Fruit fly (Drosophila melanogaster) whole organism, embryonic: Measurements from ENCODE around the gene CG31638.

Source experiments
- CG11504 ChIP-seq: fragments of 200-800 bp; sonication (Bioruptor generic); optimal IDR thresholded peaks from 3 replicates; lab custom pipeline; 2019; ENCODE audit warnings: missing biosample characterization, mild to moderate bottlenecking, missing genetic modification characterization, moderate library complexity
- CG11695 ChIP-seq: fragments of 200-800 bp; sonication (Bioruptor generic); IDR thresholded peaks from 3 replicates; pipeline ENCODE4 v1.3.6; 2022; ENCODE audit warnings: missing biosample characterization, missing genetic modification characterization
- CG12299 ChIP-seq: fragments of 200-800 bp; sonication (Bioruptor generic); optimal IDR thresholded peaks from 2 replicates; lab custom pipeline; 2018; ENCODE audit warnings: missing biosample characterization, mild to moderate bottlenecking, missing genetic modification characterization
- CG12744 ChIP-seq: fragments of 200-800 bp; sonication (Bioruptor generic); optimal IDR thresholded peaks from 2 replicates; lab custom pipeline; 2016; ENCODE audit warnings: missing biosample characterization, missing genetic modification characterization
- CG12769 ChIP-seq: fragments of 200-800 bp; sonication (Bioruptor generic); optimal IDR thresholded peaks from 2 replicates; lab custom pipeline; 2019; ENCODE audit warnings: missing biosample characterization, mild to moderate bottlenecking, missing genetic modification characterization, moderate library complexity
- CG14710 ChIP-seq: fragments of 200-800 bp; sonication (Bioruptor generic); optimal IDR thresholded peaks from 3 replicates; lab custom pipeline; 2019; ENCODE audit warnings: missing biosample characterization, mild to moderate bottlenecking, missing genetic modification characterization, moderate library complexity
- CG15073 ChIP-seq: fragments of 200-800 bp; sonication (Bioruptor generic); optimal IDR thresholded peaks from 2 replicates; lab custom pipeline; 2016; ENCODE audit warnings: missing biosample characterization, missing genetic modification characterization
- CG16813 ChIP-seq: fragments of 200-800 bp; sonication (Bioruptor generic); IDR thresholded peaks from 3 replicates; pipeline ENCODE4 v1.3.6; 2022; ENCODE audit warnings: missing biosample characterization, missing genetic modification characterization; ENCODE audit not compliant: partially characterized antibody
- CG16863 ChIP-seq: fragments of 200-800 bp; sonication (Bioruptor generic); optimal IDR thresholded peaks from 3 replicates; lab custom pipeline; 2016; ENCODE audit warnings: missing biosample characterization, missing genetic modification characterization
- CG18011 ChIP-seq: fragments of 200-800 bp; sonication (Bioruptor generic); optimal IDR thresholded peaks from 2 replicates; lab custom pipeline; 2017; ENCODE audit warnings: missing biosample characterization, missing genetic modification characterization, mild to moderate bottlenecking, moderate library complexity, missing genotype
- CG18262 ChIP-seq: fragments of 200-800 bp; optimal IDR thresholded peaks from 3 replicates; lab custom pipeline; 2019; ENCODE audit warnings: missing biosample characterization, mild to moderate bottlenecking, missing genetic modification characterization, moderate library complexity
- CG2889 ChIP-seq: fragments of 200-800 bp; sonication (Bioruptor generic); IDR thresholded peaks from 3 replicates; pipeline ENCODE4 v1.3.6; 2022; ENCODE audit warnings: missing biosample characterization, missing genetic modification characterization
- CG31224 ChIP-seq: fragments of 200-800 bp; sonication (Bioruptor generic); IDR thresholded peaks from 2 replicates; pipeline ENCODE4 v1.3.6; 2022; ENCODE audit warnings: missing biosample characterization, missing genetic modification characterization
- CG3407 ChIP-seq: fragments of 200-800 bp; sonication (Bioruptor generic); optimal IDR thresholded peaks from 2 replicates; lab custom pipeline; 2018; ENCODE audit warnings: missing biosample characterization, mild to moderate bottlenecking, missing genetic modification characterization
- CG3995 ChIP-seq: fragments of 200-800 bp; sonication (Bioruptor generic); optimal IDR thresholded peaks from 3 replicates; lab custom pipeline; 2016; ENCODE audit warnings: missing biosample characterization, missing genetic modification characterization
- CG6813 ChIP-seq: fragments of 200-800 bp; sonication (Bioruptor generic); optimal IDR thresholded peaks from 2 replicates; lab custom pipeline; 2017; ENCODE audit warnings: missing biosample characterization, missing genetic modification characterization, mild to moderate bottlenecking, moderate library complexity, missing genetic modification reagents
- CG7839 ChIP-seq: fragments of 200-800 bp; sonication (Bioruptor generic); optimal IDR thresholded peaks from 3 replicates; lab custom pipeline; 2018; ENCODE audit warnings: missing biosample characterization, mild to moderate bottlenecking, missing genetic modification characterization, moderate library complexity
- CrebB ChIP-seq: fragments of 200-800 bp; sonication (Bioruptor generic); optimal IDR thresholded peaks from 3 replicates; lab custom pipeline; 2018; ENCODE audit warnings: missing biosample characterization, mild to moderate bottlenecking, missing genetic modification characterization
- Dip2 ChIP-seq: fragments of 200-800 bp; sonication (Bioruptor generic); IDR thresholded peaks from 2 replicates; pipeline ENCODE4 v1.3.6; 2022; ENCODE audit warnings: missing biosample characterization, missing genetic modification characterization
- Fer3 ChIP-seq: fragments of 200-800 bp; sonication (Bioruptor generic); optimal IDR thresholded peaks from 2 replicates; lab custom pipeline; 2018; ENCODE audit warnings: missing biosample characterization, mild to moderate bottlenecking, missing genetic modification characterization, moderate library complexity
- HHEX ChIP-seq: fragments of 200-800 bp; sonication (Bioruptor generic); optimal IDR thresholded peaks from 3 replicates; lab custom pipeline; 2017; ENCODE audit warnings: missing biosample characterization, mild to moderate bottlenecking, missing genetic modification characterization, missing genetic modification reagents
- HmgZ ChIP-seq: fragments of 200-800 bp; sonication (Bioruptor generic); optimal IDR thresholded peaks from 2 replicates; lab custom pipeline; 2018; ENCODE audit warnings: missing biosample characterization, mild to moderate bottlenecking, missing genetic modification characterization
- Hmx ChIP-seq: fragments of 200-800 bp; sonication (Bioruptor generic); optimal IDR thresholded peaks from 2 replicates; lab custom pipeline; 2016; ENCODE audit warnings: missing biosample characterization, missing genetic modification characterization
- Hsf ChIP-seq: fragments of 200-800 bp; sonication (Bioruptor generic); optimal IDR thresholded peaks from 3 replicates; lab custom pipeline; 2016; ENCODE audit warnings: missing biosample characterization, missing genetic modification characterization
- Jarid2 ChIP-seq: fragments of 200-800 bp; sonication (Bioruptor generic); optimal IDR thresholded peaks from 3 replicates; lab custom pipeline; 2017; ENCODE audit warnings: mild to moderate bottlenecking, missing biosample characterization, missing genetic modification reagents, missing genetic modification characterization
- Mes4 ChIP-seq: fragments of 200-800 bp; sonication (Bioruptor generic); optimal IDR thresholded peaks from 2 replicates; lab custom pipeline; 2016; ENCODE audit warnings: missing biosample characterization, missing genetic modification characterization
- Mrtf ChIP-seq: fragments of 200-800 bp; sonication (Bioruptor generic); IDR thresholded peaks from 3 replicates; pipeline ENCODE4 v1.3.6; 2022; ENCODE audit warnings: missing biosample characterization, missing genetic modification characterization
- Neu2 ChIP-seq: fragments of 200-800 bp; sonication (Bioruptor generic); optimal IDR thresholded peaks from 3 replicates; lab custom pipeline; 2016; ENCODE audit warnings: missing biosample characterization, missing genetic modification characterization, borderline replicate concordance
- Oaz ChIP-seq: fragments of 200-800 bp; sonication (Bioruptor generic); IDR thresholded peaks from 2 replicates; pipeline ENCODE4 v1.3.6; 2022; ENCODE audit warnings: missing biosample characterization, missing genetic modification characterization
- Xrp1 ChIP-seq: fragments of 200-800 bp; sonication (Bioruptor generic); IDR thresholded peaks from 2 replicates; pipeline ENCODE4 v1.3.6; 2022; ENCODE audit warnings: missing biosample characterization, missing genetic modification characterization
- amos ChIP-seq: fragments of 200-800 bp; sonication (Bioruptor generic); IDR thresholded peaks from 2 replicates; pipeline ENCODE4 v1.3.6; 2022; ENCODE audit warnings: missing biosample characterization, missing genetic modification characterization; ENCODE audit not compliant: partially characterized antibody
- bcd ChIP-seq: fragments of 200-800 bp; sonication (Bioruptor generic); optimal IDR thresholded peaks from 2 replicates; lab custom pipeline; 2017; ENCODE audit warnings: missing biosample characterization, mild to moderate bottlenecking, missing genetic modification characterization
- bigmax ChIP-seq: fragments of 200-800 bp; sonication (Bioruptor generic); optimal IDR thresholded peaks from 2 replicates; lab custom pipeline; 2018; ENCODE audit warnings: missing biosample characterization, mild to moderate bottlenecking, missing genetic modification characterization
- br ChIP-seq: fragments of >200 bp; optimal IDR thresholded peaks from 2 replicates; lab custom pipeline; 2017
- btn ChIP-seq: fragments of 200-800 bp; sonication (Bioruptor generic); optimal IDR thresholded peaks from 2 replicates; lab custom pipeline; 2016; ENCODE audit warnings: missing biosample characterization, missing genetic modification characterization
- chn ChIP-seq: fragments of 200-800 bp; sonication (Bioruptor generic); optimal IDR thresholded peaks from 2 replicates; lab custom pipeline; 2016; ENCODE audit warnings: missing biosample characterization, missing genetic modification characterization
- crp ChIP-seq, 2 experiments: fragments of 200-800 bp; sonication (Bioruptor generic); optimal IDR thresholded peaks; 2 replicates in 1 of 2; 3 replicates in 1 of 2; lab custom pipeline; 2017; ENCODE audit warnings: missing biosample characterization in 2 of 2, missing genetic modification characterization in 2 of 2, mild to moderate bottlenecking in 1 of 2, moderate library complexity in 1 of 2
- cwo ChIP-seq: fragments of 200-800 bp; sonication (Bioruptor generic); optimal IDR thresholded peaks from 3 replicates; lab custom pipeline; 2017; ENCODE audit warnings: missing biosample characterization, missing genetic modification characterization, mild to moderate bottlenecking, moderate library complexity, missing genetic modification reagents
- esg ChIP-seq: fragments of 200-800 bp; sonication (Bioruptor generic); conservative IDR thresholded peaks from 2 replicates; pipeline ENCODE4 v1.3.6; 2022; ENCODE audit warnings: missing biosample characterization, missing genetic modification characterization
- gsb ChIP-seq: fragments of 200-800 bp; sonication (Bioruptor generic); IDR thresholded peaks from 2 replicates; pipeline ENCODE4 v1.3.6; 2022; ENCODE audit warnings: missing biosample characterization, missing genetic modification characterization
- lov ChIP-seq, 2 experiments: fragments of 200-800 bp in 1 of 2; fragments of >200 bp in 1 of 2; sonication (Bioruptor generic) in 1 of 2; IDR thresholded peaks in 1 of 2; optimal IDR thresholded peaks in 1 of 2; 2 replicates in 1 of 2; 3 replicates in 1 of 2; pipeline versions ENCODE4 v1.3.6 to Lab custom; 2017 to 2022; ENCODE audit warnings: missing biosample characterization in 1 of 2, missing genetic modification characterization in 1 of 2
- rib ChIP-seq: fragments of 200-800 bp; sonication (Bioruptor generic); IDR thresholded peaks from 2 replicates; pipeline ENCODE4 v1.3.6; 2022; ENCODE audit warnings: missing biosample characterization, missing genetic modification characterization
- sd ChIP-seq: fragments of 200-800 bp; sonication (Bioruptor generic); optimal IDR thresholded peaks from 3 replicates; lab custom pipeline; 2018; ENCODE audit warnings: missing biosample characterization, mild to moderate bottlenecking, missing genetic modification characterization, moderate library complexity
- sens ChIP-seq: fragments of 200-800 bp; sonication (Bioruptor generic); peaks from one replicate; lab custom pipeline; 2016; ENCODE audit warnings: missing biosample characterization, missing genetic modification characterization
- so ChIP-seq: fragments of 200-800 bp; sonication (Bioruptor generic); IDR thresholded peaks from 3 replicates; pipeline ENCODE4 v1.3.6; 2022; ENCODE audit warnings: missing biosample characterization, missing genetic modification characterization
- stwl ChIP-seq: fragments of 200-800 bp; sonication (Bioruptor generic); optimal IDR thresholded peaks from 3 replicates; lab custom pipeline; 2018; ENCODE audit warnings: missing biosample characterization, mild to moderate bottlenecking, missing genetic modification characterization, moderate library complexity
- sug ChIP-seq: fragments of 200-800 bp; optimal IDR thresholded peaks from 2 replicates; lab custom pipeline; 2019; ENCODE audit warnings: missing biosample characterization, mild to moderate bottlenecking, missing genetic modification characterization, moderate library complexity
- unpg ChIP-seq: fragments of 200-800 bp; sonication (Bioruptor generic); optimal IDR thresholded peaks from 3 replicates; lab custom pipeline; 2018; ENCODE audit warnings: missing biosample characterization, mild to moderate bottlenecking, missing genetic modification characterization, moderate library complexity
- wek ChIP-seq: fragments of 200-800 bp; sonication (Bioruptor generic); optimal IDR thresholded peaks from 3 replicates; lab custom pipeline; 2018; ENCODE audit warnings: missing biosample characterization, mild to moderate bottlenecking, missing genetic modification characterization, moderate library complexity

CG31638 gene

dm6 chr2L:6479226-6479906 lies 11.5 kb upstream of the CG31638 start (continued):
- no peak for TF ChIP-seq CG12744 (GFP tag; lab: Kevin White, UChicago)
- no peak for TF ChIP-seq br (lab: Kevin White, UChicago)
- no peak for TF ChIP-seq crp (GFP tag; optimal IDR thresholded peaks at IDR 0.05; lab: Kevin White, UChicago)
- TF ChIP-seq wek (GFP tag; lab: Kevin White, UChicago): peak; percentile 72
- peak; percentile 20; the same call in 1 of the 2 replicates for TF ChIP-seq Xrp1
- no peak for TF ChIP-seq lov (optimal IDR thresholded peaks at IDR 0.05; lab: Kevin White, UChicago)
- TF ChIP-seq lov (GFP tag; IDR thresholded peaks at IDR 0.05; lab: Robert Waterston, UW): peak; percentile 12; the same call in 1 of the 3 replicates
- peak; percentile 82 for TF ChIP-seq CrebB (tag; lab: Kevin White, UChicago)
- TF ChIP-seq bigmax (GFP tag; lab: Kevin White, UChicago): peak; percentile 47
- TF ChIP-seq Oaz (GFP tag; lab: Robert Waterston, UW): no peak
- TF ChIP-seq sd (tag; lab: Kevin White, UChicago): peak; percentile 20
- TF ChIP-seq CG3995: no peak
- peak; percentile 54 for TF ChIP-seq Neu2 (GFP tag; lab: Kevin White, UChicago)
- peak; percentile 65 for TF ChIP-seq HHEX (GFP tag; lab: Kevin White, UChicago)
- peak; percentile 85 for TF ChIP-seq CG11504 (tag; lab: Kevin White, UChicago)
- TF ChIP-seq stwl (tag; lab: Kevin White, UChicago): peak; percentile 33
- TF ChIP-seq CG3407 (GFP tag; lab: Kevin White, UChicago): no peak
- TF ChIP-seq HmgZ (tag; lab: Kevin White, UChicago): peak; percentile 77
- TF ChIP-seq CG18011 (GFP tag; lab: Kevin White, UChicago): no peak
- peak; percentile 14 for TF ChIP-seq CG14710 (tag; lab: Kevin White, UChicago)
- TF ChIP-seq bcd (GFP tag; lab: Kevin White, UChicago): no peak
- peak; percentile 11 for TF ChIP-seq CG18262 (tag; lab: Kevin White, UChicago)
- TF ChIP-seq CG31224 (GFP tag; lab: Robert Waterston, UW): no peak
- TF ChIP-seq gsb: no peak
- TF ChIP-seq CG7839 (tag; lab: Kevin White, UChicago): no peak
- 0 out of 3 replicates have a peak, but pooled peaks have one; percentile 20 for TF ChIP-seq so (GFP tag; lab: Robert Waterston, UW)
- TF ChIP-seq CG12769 (tag; lab: Kevin White, UChicago): peak; percentile 70
- TF ChIP-seq esg (GFP tag; lab: Robert Waterston, UW): no peak
- no peak for TF ChIP-seq CG16863
- peak; percentile 48 for TF ChIP-seq cwo (GFP tag; lab: Kevin White, UChicago)
- no peak for TF ChIP-seq chn (GFP tag; lab: Kevin White, UChicago)
- no peak for TF ChIP-seq Mes4 (GFP tag; lab: Kevin White, UChicago)
- no peak for TF ChIP-seq Hmx (GFP tag; lab: Kevin White, UChicago)
- peak; percentile 41; the same call in 2 of the 3 replicates for TF ChIP-seq CG11695
- peak; percentile 94 for TF ChIP-seq sens
- peak; percentile 18 for TF ChIP-seq unpg
- TF ChIP-seq Fer3 (tag; lab: Kevin White, UChicago): peak; percentile 52
- TF ChIP-seq CG16813: no peak
- no peak for TF ChIP-seq Jarid2
- no peak for TF ChIP-seq btn (GFP tag; lab: Kevin White, UChicago)
- TF ChIP-seq Mrtf: no peak
- TF ChIP-seq Hsf (GFP tag; lab: Kevin White, UChicago): no peak
- TF ChIP-seq CG12299 (tag; lab: Kevin White, UChicago): peak; percentile 63
- TF ChIP-seq CG2889 (GFP tag; lab: Robert Waterston, UW): no peak
- no peak for TF ChIP-seq Dip2 (GFP tag; lab: Robert Waterston, UW)
- TF ChIP-seq CG6813 (GFP tag; lab: Kevin White, UChicago): peak; percentile 69
- TF ChIP-seq CG15073 (GFP tag; lab: Kevin White, UChicago): no peak
- no peak; the same call in 1 of the 2 replicates for TF ChIP-seq amos (GFP tag; lab: Robert Waterston, UW)
- no peak for TF ChIP-seq rib
- peak; percentile 66 for TF ChIP-seq sug (tag; lab: Kevin White, UChicago)
